Fruit fly (Drosophila melanogaster): ENCODE data around the gene CG31689.

Gene CG31689

dm6 chr2L:2734215-2734614, 8.7 kb downstream of the CG31689 start (continued):
- TF ChIP-seq pb (GFP tag; optimal IDR thresholded peaks at IDR 0.05) (no peak), pum (GFP tag; optimal IDR thresholded peaks at IDR 0.05) (no peak), CG11093 (GFP tag; IDR thresholded peaks at IDR 0.05) (no peak), Oaz (GFP tag; IDR thresholded peaks at IDR 0.05) (no peak), Rx (GFP tag; IDR thresholded peaks at IDR 0.05) (no peak), CG32772 (GFP tag; IDR thresholded peaks at IDR 0.05) (no peak), Lpt (GFP tag; optimal IDR thresholded peaks at IDR 0.05) (no peak), CG12219 (GFP tag; optimal IDR thresholded peaks at IDR 0.05) (no peak), C15 (GFP tag; IDR thresholded peaks at IDR 0.05) (no peak), her (GFP tag; optimal IDR thresholded peaks at IDR 0.05) (no peak), HLH4C (GFP tag; IDR thresholded peaks at IDR 0.05; ENCODE audit: partially characterized antibody) (no peak), cas (GFP tag; IDR thresholded peaks at IDR 0.05) (no peak), CG32767 (GFP tag; IDR thresholded peaks at IDR 0.05) (no peak), zen2 (GFP tag; IDR thresholded peaks at IDR 0.05; ENCODE audit: partially characterized antibody) (no peak), eve (GFP tag; optimal IDR thresholded peaks at IDR 0.05) (no peak), CG10366 (GFP tag; IDR thresholded peaks at IDR 0.05) (peak; percentile 34; the same call in 1 of the 2 replicates), BEAF-32 (GFP tag; optimal IDR thresholded peaks at IDR 0.05) (no peak), Atf6 (GFP tag; IDR thresholded peaks at IDR 0.05) (peak; percentile 48; the same call in 1 of the 2 replicates), CG3995 (GFP tag; optimal IDR thresholded peaks at IDR 0.05) (peak; percentile 16), CG6254 (GFP tag; optimal IDR thresholded peaks at IDR 0.05) (no peak), CG9817 (tag; optimal IDR thresholded peaks at IDR 0.05) (peak; percentile 57), yki (optimal IDR thresholded peaks at IDR 0.05) (no peak), CG9215 (GFP tag; IDR thresholded peaks at IDR 0.05) (peak; percentile 47), lmd (GFP tag; IDR thresholded peaks at IDR 0.05) (peak; percentile 55), corto (GFP tag; optimal IDR thresholded peaks at IDR 0.05) (no peak), HLH54F (GFP tag; optimal IDR thresholded peaks at IDR 0.05) (peak; percentile 49), CkIIα-i1 (GFP tag; IDR thresholded peaks at IDR 0.05) (no peak), Dip3 (GFP tag; optimal IDR thresholded peaks at IDR 0.05) (peak; percentile 58), CHES-1-like (GFP tag; optimal IDR thresholded peaks at IDR 0.05) (peak; percentile 50), onecut (GFP tag; IDR thresholded peaks at IDR 0.05) (no peak), CG7745 (tag; optimal IDR thresholded peaks at IDR 0.05) (no peak), CG10209 (GFP tag; optimal IDR thresholded peaks at IDR 0.05) (peak; percentile 50), Sry-β (GFP tag; optimal IDR thresholded peaks at IDR 0.05) (no peak), cato (GFP tag; optimal IDR thresholded peaks at IDR 0.05; ENCODE audit: borderline replicate concordance) (no peak), CG3407 (GFP tag; optimal IDR thresholded peaks at IDR 0.05) (no peak), CG34422 (GFP tag; IDR thresholded peaks at IDR 0.05) (no peak), Six4 (GFP tag; optimal IDR thresholded peaks at IDR 0.05) (no peak), Xbp1 (GFP tag; optimal IDR thresholded peaks at IDR 0.05) (peak; percentile 31), CG12071 (GFP tag; optimal IDR thresholded peaks at IDR 0.05) (peak; percentile 6), PHDP (tag; optimal IDR thresholded peaks at IDR 0.05) (peak; percentile 52), p53 (GFP tag; optimal IDR thresholded peaks at IDR 0.05) (no peak), run (tag; optimal IDR thresholded peaks at IDR 0.05) (no peak), CG31441 (GFP tag; IDR thresholded peaks at IDR 0.05) (peak; percentile 42), bsh (GFP tag; optimal IDR thresholded peaks at IDR 0.05) (peak; percentile 12 to 74), CG12104 (GFP tag; optimal IDR thresholded peaks at IDR 0.05) (peak; percentile 17), chn (GFP tag; optimal IDR thresholded peaks at IDR 0.05) (no peak), CG31365 (tag; optimal IDR thresholded peaks at IDR 0.05) (no peak), crol (GFP tag; IDR thresholded peaks at IDR 0.05) (peak; percentile 39), Chrac-16 (GFP tag; optimal IDR thresholded peaks at IDR 0.05) (peak; percentile 7), vnd (GFP tag; IDR thresholded peaks at IDR 0.05; ENCODE audit: partially characterized antibody) (no peak), CG12744 (GFP tag; optimal IDR thresholded peaks at IDR 0.05) (peak; percentile 23), dysf (GFP tag; IDR thresholded peaks at IDR 0.05) (peak; percentile 69; the same call in 2 of the 3 replicates)

All from whole organism, embryonic.